Worm (Caenorhabditis elegans): ENCODE results near the gene flap-1.

- TF ChIP-seq nfya-1 (tag; optimal IDR thresholded peaks at IDR 0.05) (no peak), ceh-14 (tag; optimal IDR thresholded peaks at IDR 0.05) (no peak), pha-4 (tag; optimal IDR thresholded peaks at IDR 0.05) (no peak), sox-2 (GFP tag; IDR thresholded peaks at IDR 0.05) (no peak), pqm-1 (tag; optimal IDR thresholded peaks at IDR 0.05) (no peak), nhr-11 (tag; optimal IDR thresholded peaks at IDR 0.05) (no peak), hlh-13 (GFP tag; optimal IDR thresholded peaks at IDR 0.05) (no peak), unc-42 (tag; optimal IDR thresholded peaks at IDR 0.05) (no peak), F13H6.1 (tag; optimal IDR thresholded peaks at IDR 0.05) (no peak), fkh-10 (GFP tag; optimal IDR thresholded peaks at IDR 0.05) (no peak), ceh-45 (GFP tag; IDR thresholded peaks at IDR 0.05) (no peak), rnt-1 (tag; optimal IDR thresholded peaks at IDR 0.05) (no peak), dve-1 (tag; optimal IDR thresholded peaks at IDR 0.05) (no peak), madf-2 (tag; optimal IDR thresholded peaks at IDR 0.05) (no peak)
Measured at ce11 chrIII:6906409-6906808, 22.2 kb downstream of the flap-1 start, which contains the start of gene T07E3.2.

Measured in whole organism, late embryonic.